Worm (Caenorhabditis elegans) whole organism, mixed stage, embryonic: ENCODE data around the gene best-18.

Experiments used
- cnd-1 ChIP-seq: fragments of 200-800 bp; sonication (Bioruptor generic); optimal IDR thresholded peaks from 2 replicates; lab custom pipeline; 2018; ENCODE audit warnings: mild to moderate bottlenecking, missing genetic modification characterization, missing compliant biosample characterization
- lsy-2 ChIP-seq: fragments of 150-350 bp; optimal IDR thresholded peaks from 2 replicates; lab custom pipeline; 2014; ENCODE audit warnings: missing biosample characterization, missing genetic modification characterization
- nhr-237 ChIP-seq: fragments of 150-350 bp; optimal IDR thresholded peaks from 2 replicates; lab custom pipeline; 2014; ENCODE audit warnings: missing biosample characterization, missing genetic modification characterization
- zip-8 ChIP-seq: fragments of 150-350 bp; optimal IDR thresholded peaks from 2 replicates; lab custom pipeline; 2014; ENCODE audit warnings: missing biosample characterization, missing genetic modification characterization
- ztf-11 ChIP-seq: fragments of 150-350 bp; optimal IDR thresholded peaks from 2 replicates; lab custom pipeline; 2014; ENCODE audit warnings: missing biosample characterization, missing genetic modification characterization

DNA sequence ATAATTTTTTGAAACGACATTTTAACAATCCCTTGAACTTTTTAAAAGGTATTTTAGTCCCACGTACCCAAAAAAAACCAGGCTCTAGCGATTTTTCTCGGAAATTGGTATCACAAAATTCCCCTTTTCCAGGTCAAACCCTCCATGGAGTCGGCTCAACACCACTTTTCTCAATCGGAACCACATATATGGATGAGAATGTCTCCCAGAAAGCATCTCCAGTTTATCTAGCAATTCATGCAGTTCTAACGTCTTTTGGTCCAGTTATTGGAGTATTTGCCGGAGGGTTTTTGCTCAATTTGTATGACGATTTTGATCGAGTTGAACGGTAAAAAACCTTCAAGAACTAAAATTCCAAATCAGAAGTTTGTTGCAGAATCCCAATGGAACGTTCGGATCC is 27.9 kb downstream of the best-18 start:
- TF ChIP-seq nhr-237 (tag; lab: Kevin White, UChicago) (no peak), lsy-2 (tag; lab: Kevin White, UChicago) (no peak), zip-8 (tag; lab: Kevin White, UChicago) (no peak), cnd-1 (tag; lab: Kevin White, UChicago) (no peak), ztf-11 (no peak)
